Fruit fly (Drosophila melanogaster) whole organism, prepupa: ENCODE results near the gene Prps.

Experiments used
- CG10631 ChIP-seq: fragments of 200-800 bp; sonication (Bioruptor generic); optimal IDR thresholded peaks from 2 replicates; lab custom pipeline; 2016; ENCODE audit warnings: missing biosample characterization, missing genetic modification characterization
- CG10669 ChIP-seq: fragments of 200-800 bp; sonication (Bioruptor generic); optimal IDR thresholded peaks from 3 replicates; lab custom pipeline; 2018; ENCODE audit warnings: missing biosample characterization, mild to moderate bottlenecking, missing genetic modification characterization, moderate library complexity
- CG11762 ChIP-seq: fragments of 200-800 bp; sonication (Bioruptor generic); optimal IDR thresholded peaks from 3 replicates; lab custom pipeline; 2016; ENCODE audit warnings: missing biosample characterization, missing genetic modification characterization; ENCODE audit not compliant: insufficient read depth
- CG11902 ChIP-seq: fragments of 200-800 bp; sonication (Bioruptor generic); optimal IDR thresholded peaks from 3 replicates; lab custom pipeline; 2016; ENCODE audit warnings: missing biosample characterization, missing genetic modification characterization
- CG15336 ChIP-seq: fragments of 200-800 bp; sonication (Bioruptor generic); IDR thresholded peaks from 2 replicates; pipeline ENCODE4 v1.3.6; 2022; ENCODE audit warnings: missing biosample characterization, missing genetic modification characterization
- CG1621 ChIP-seq: fragments of 200-800 bp; sonication (Bioruptor generic); optimal IDR thresholded peaks from 3 replicates; lab custom pipeline; 2018; ENCODE audit warnings: missing biosample characterization, mild to moderate bottlenecking, missing genetic modification characterization
- CG16779 ChIP-seq: fragments of 200-800 bp; sonication (Bioruptor generic); optimal IDR thresholded peaks from 3 replicates; lab custom pipeline; 2017; ENCODE audit warnings: missing biosample characterization, mild to moderate bottlenecking, missing genetic modification characterization
- CG3032 ChIP-seq: fragments of 200-800 bp; optimal IDR thresholded peaks from 2 replicates; lab custom pipeline; 2019; ENCODE audit warnings: missing biosample characterization, mild to moderate bottlenecking, missing genetic modification characterization, moderate library complexity
- CG32006 ChIP-seq: fragments of 200-800 bp; sonication (Bioruptor generic); optimal IDR thresholded peaks from 3 replicates; lab custom pipeline; 2017; ENCODE audit warnings: missing biosample characterization, mild to moderate bottlenecking, missing genetic modification characterization
- CG3919 ChIP-seq: fragments of 200-800 bp; sonication (Bioruptor generic); optimal IDR thresholded peaks from 3 replicates; lab custom pipeline; 2016; ENCODE audit warnings: missing biosample characterization, missing genetic modification characterization
- CG4318 ChIP-seq: fragments of 200-800 bp; sonication (Bioruptor generic); optimal IDR thresholded peaks from 3 replicates; lab custom pipeline; 2017; ENCODE audit warnings: missing biosample characterization, mild to moderate bottlenecking, missing genetic modification characterization
- CG6163 ChIP-seq: fragments of 200-800 bp; sonication (Bioruptor generic); IDR thresholded peaks from 3 replicates; pipeline ENCODE4 v1.3.6; 2022; ENCODE audit warnings: missing biosample characterization, missing genetic modification characterization
- CG6792 ChIP-seq: fragments of 200-800 bp; sonication (Bioruptor generic); optimal IDR thresholded peaks from 3 replicates; lab custom pipeline; 2016; ENCODE audit warnings: missing biosample characterization, missing genetic modification characterization
- CG6808 ChIP-seq: fragments of 200-800 bp; sonication (Bioruptor generic); optimal IDR thresholded peaks from 3 replicates; lab custom pipeline; 2017; ENCODE audit warnings: missing biosample characterization, missing genetic modification characterization, mild to moderate bottlenecking, moderate library complexity, missing genetic modification reagents
- CG7368 ChIP-seq: fragments of 200-800 bp; sonication (Bioruptor generic); optimal IDR thresholded peaks from 3 replicates; lab custom pipeline; 2016; ENCODE audit warnings: missing biosample characterization, missing genetic modification characterization
- CG8119 ChIP-seq: fragments of 200-800 bp; sonication (Bioruptor generic); IDR thresholded peaks from 3 replicates; pipeline ENCODE4 v1.3.6; 2022; ENCODE audit warnings: missing biosample characterization, missing genetic modification characterization
- CG8319 ChIP-seq: fragments of 200-800 bp; sonication (Bioruptor generic); optimal IDR thresholded peaks from 3 replicates; lab custom pipeline; 2016; ENCODE audit warnings: missing biosample characterization, missing genetic modification characterization
- CG8632 ChIP-seq: fragments of 200-800 bp; sonication (Bioruptor generic); optimal IDR thresholded peaks from 3 replicates; lab custom pipeline; 2016; ENCODE audit warnings: missing biosample characterization, missing genetic modification characterization
- CG9139 ChIP-seq: fragments of 200-800 bp; sonication (Bioruptor generic); optimal IDR thresholded peaks from 3 replicates; lab custom pipeline; 2017; ENCODE audit warnings: missing biosample characterization, mild to moderate bottlenecking, missing genetic modification characterization
- Eip75B ChIP-seq: fragments of 200-800 bp; sonication (Bioruptor generic); optimal IDR thresholded peaks from 3 replicates; lab custom pipeline; 2016; ENCODE audit warnings: missing biosample characterization, missing genetic modification characterization
- Eip78C ChIP-seq: fragments of 200-800 bp; sonication (Bioruptor generic); peaks from one replicate; lab custom pipeline; 2016; ENCODE audit warnings: missing biosample characterization, missing genetic modification characterization
- Eip93F ChIP-seq: fragments of 200-800 bp; sonication (Bioruptor generic); optimal IDR thresholded peaks from 2 replicates; lab custom pipeline; 2016; ENCODE audit warnings: missing biosample characterization, mild to moderate bottlenecking, missing genetic modification characterization
- Ets21C ChIP-seq: fragments of 200-800 bp; sonication (Bioruptor generic); optimal IDR thresholded peaks from 3 replicates; lab custom pipeline; 2016; ENCODE audit warnings: missing biosample characterization, missing genetic modification characterization
- Ets96B ChIP-seq: fragments of 200-800 bp; optimal IDR thresholded peaks from 2 replicates; lab custom pipeline; 2019; ENCODE audit warnings: missing biosample characterization, mild to moderate bottlenecking, missing genetic modification characterization, moderate library complexity
- Hr38 ChIP-seq: sonication (Bioruptor generic); optimal IDR thresholded peaks from 2 replicates; lab custom pipeline; 2016; ENCODE audit warnings: missing biosample characterization, missing genetic modification characterization
- Hr39 ChIP-seq: fragments of 200-800 bp; sonication (Bioruptor generic); optimal IDR thresholded peaks from 2 replicates; lab custom pipeline; 2016; ENCODE audit warnings: missing biosample characterization, missing genetic modification characterization
- Hr4 ChIP-seq: fragments of 200-800 bp; sonication (Bioruptor generic); optimal IDR thresholded peaks from 3 replicates; lab custom pipeline; 2016; ENCODE audit warnings: missing biosample characterization, missing genetic modification characterization
- Met ChIP-seq: fragments of 200-800 bp; sonication (Bioruptor generic); optimal IDR thresholded peaks from 3 replicates; lab custom pipeline; 2016; ENCODE audit warnings: missing biosample characterization, missing genetic modification characterization
- OdsH ChIP-seq: fragments of 200-800 bp; sonication (Bioruptor generic); optimal IDR thresholded peaks from 3 replicates; lab custom pipeline; 2016; ENCODE audit warnings: missing biosample characterization, missing genetic modification characterization
- Smox ChIP-seq: fragments of 200-800 bp; sonication (Bioruptor generic); optimal IDR thresholded peaks from 3 replicates; lab custom pipeline; 2016; ENCODE audit warnings: missing biosample characterization, missing genetic modification characterization
- Sox102F ChIP-seq: fragments of 200-800 bp; sonication (Bioruptor generic); optimal IDR thresholded peaks from 2 replicates; lab custom pipeline; 2016; ENCODE audit warnings: missing biosample characterization, mild to moderate bottlenecking, missing genetic modification characterization
- Sox14 ChIP-seq: fragments of 200-800 bp; sonication (Bioruptor generic); optimal IDR thresholded peaks from 3 replicates; lab custom pipeline; 2016; ENCODE audit warnings: missing biosample characterization, missing genetic modification characterization
- Sox15 ChIP-seq: fragments of 200-800 bp; sonication (Bioruptor generic); optimal IDR thresholded peaks from 3 replicates; lab custom pipeline; 2016; ENCODE audit warnings: missing biosample characterization, missing genetic modification characterization
- achi ChIP-seq: fragments of 200-800 bp; sonication (Bioruptor generic); optimal IDR thresholded peaks from 3 replicates; lab custom pipeline; 2016; ENCODE audit warnings: missing biosample characterization, missing genetic modification characterization
- acj6 ChIP-seq: fragments of 200-800 bp; sonication (Bioruptor generic); optimal IDR thresholded peaks from 3 replicates; lab custom pipeline; 2016; ENCODE audit warnings: missing biosample characterization, missing genetic modification characterization
- cyc ChIP-seq: fragments of 200-800 bp; sonication (Bioruptor generic); optimal IDR thresholded peaks from 3 replicates; lab custom pipeline; 2016; ENCODE audit warnings: missing biosample characterization, missing genetic modification characterization
- dac ChIP-seq: fragments of 200-800 bp; sonication (Bioruptor generic); optimal IDR thresholded peaks from 2 replicates; lab custom pipeline; 2017; ENCODE audit warnings: missing biosample characterization, mild to moderate bottlenecking, missing genetic modification characterization
- dsx ChIP-seq: fragments of 200-800 bp; optimal IDR thresholded peaks from 3 replicates; lab custom pipeline; 2019; ENCODE audit warnings: missing biosample characterization, mild to moderate bottlenecking, missing genetic modification characterization, moderate library complexity; ENCODE audit not compliant: poor library complexity, severe bottlenecking
- eg ChIP-seq: fragments of 200-800 bp; sonication (Bioruptor generic); IDR thresholded peaks from 3 replicates; pipeline ENCODE4 v1.3.6; 2022; ENCODE audit warnings: missing biosample characterization, missing genetic modification characterization
- esn ChIP-seq: fragments of 200-800 bp; sonication (Bioruptor generic); optimal IDR thresholded peaks from 2 replicates; lab custom pipeline; 2016; ENCODE audit warnings: missing biosample characterization, mild to moderate bottlenecking, missing genetic modification characterization, moderate library complexity
- fd59A ChIP-seq: fragments of 200-800 bp; sonication (Bioruptor generic); optimal IDR thresholded peaks from 2 replicates; lab custom pipeline; 2017; ENCODE audit warnings: missing biosample characterization, mild to moderate bottlenecking, missing genetic modification characterization, missing genetic modification reagents
- fkh ChIP-seq: fragments of 200-800 bp; sonication (Bioruptor generic); optimal IDR thresholded peaks from 3 replicates; lab custom pipeline; 2017; ENCODE audit warnings: missing biosample characterization, mild to moderate bottlenecking, missing genetic modification characterization, moderate library complexity
- pdm3 ChIP-seq: fragments of 200-800 bp; sonication (Bioruptor generic); optimal IDR thresholded peaks from 3 replicates; lab custom pipeline; 2016; ENCODE audit warnings: missing biosample characterization, missing genetic modification characterization
- salr ChIP-seq, 2 experiments: fragments of 200-800 bp; sonication (Bioruptor generic); optimal IDR thresholded peaks; 3 replicates each; lab custom pipeline; 2016 to 2018; ENCODE audit warnings: missing biosample characterization in 2 of 2, missing genetic modification characterization in 2 of 2, mild to moderate bottlenecking in 1 of 2
- spab ChIP-seq: fragments of 200-800 bp; sonication (Bioruptor generic); optimal IDR thresholded peaks from 2 replicates; lab custom pipeline; 2017; ENCODE audit warnings: missing biosample characterization, mild to moderate bottlenecking, missing genetic modification characterization, missing genetic modification reagents
- ss ChIP-seq, 2 experiments: fragments of 200-800 bp; sonication (Bioruptor generic); optimal IDR thresholded peaks; 2 replicates in 1 of 2; 3 replicates in 1 of 2; lab custom pipeline; 2017 to 2018; ENCODE audit warnings: mild to moderate bottlenecking in 2 of 2, missing biosample characterization in 2 of 2, missing genetic modification characterization in 2 of 2, moderate library complexity in 1 of 2
- topi ChIP-seq: fragments of 200-800 bp; sonication (Bioruptor generic); optimal IDR thresholded peaks from 3 replicates; lab custom pipeline; 2016; ENCODE audit warnings: missing biosample characterization, missing genetic modification characterization

Prps gene

dm6 chr3L:9745393-9745792 is 48.9 kb upstream of the Prps start (continued):
- TF ChIP-seq salr (GFP tag; optimal IDR thresholded peaks at IDR 0.05; lab: Kevin White, UChicago) (peak in 1 of 2 experiments; percentile 70), Sox102F (GFP tag; lab: Kevin White, UChicago) (no peak), Hr4 (GFP tag; lab: Kevin White, UChicago) (peak; percentile 63), dsx (peak; percentile 20), ss (GFP tag; optimal IDR thresholded peaks at IDR 0.05; lab: Kevin White, UChicago) (no peak), CG8319 (GFP tag; lab: Kevin White, UChicago) (no peak), CG1621 (tag; lab: Kevin White, UChicago) (no peak), CG7368 (GFP tag; lab: Kevin White, UChicago) (no peak), Hr38 (GFP tag; lab: Kevin White, UChicago) (no peak), topi (no peak), CG3032 (tag; lab: Kevin White, UChicago) (peak; percentile 33), Eip93F (no peak), eg (GFP tag; lab: Robert Waterston, UW) (peak; percentile 86), CG6163 (GFP tag; lab: Robert Waterston, UW) (peak; percentile 77), CG6808 (GFP tag; lab: Kevin White, UChicago) (no peak)

dm6 chr3L:9744060-9744549 is 47.6 kb upstream of the Prps start:
- TF ChIP-seq fd59A (GFP tag; lab: Kevin White, UChicago) (peak; percentile 87), Eip78C (GFP tag; lab: Kevin White, UChicago) (peak; percentile 97), OdsH (peak; percentile 89), CG8632 (GFP tag; lab: Kevin White, UChicago) (peak; percentile 84), CG8319 (GFP tag; lab: Kevin White, UChicago) (peak; percentile 70), CG6792 (GFP tag; lab: Kevin White, UChicago) (peak; percentile 91), CG11762 (peak; percentile 96), Eip75B (GFP tag; lab: Kevin White, UChicago) (peak; percentile 93), Smox (GFP tag; lab: Kevin White, UChicago) (peak; percentile 88), CG15336 (GFP tag; lab: Robert Waterston, UW) (peak; percentile 94), CG10669 (GFP tag; lab: Kevin White, UChicago) (peak; percentile 98), acj6 (peak; percentile 89), CG6808 (GFP tag; lab: Kevin White, UChicago) (peak; percentile 98), spab (peak; percentile 92), Sox14 (GFP tag; lab: Kevin White, UChicago) (peak; percentile 88), CG3919 (GFP tag; lab: Kevin White, UChicago) (peak; percentile 98), achi (GFP tag; lab: Kevin White, UChicago) (peak; percentile 88), CG10631 (GFP tag; lab: Kevin White, UChicago) (peak; percentile 93), Hr39 (GFP tag; lab: Kevin White, UChicago) (peak; percentile 79), dac (GFP tag; lab: Kevin White, UChicago) (peak; percentile 96), salr (GFP tag; optimal IDR thresholded peaks at IDR 0.05; lab: Kevin White, UChicago) (peak; percentile 58 to 90), esn (GFP tag; lab: Kevin White, UChicago) (peak; percentile 94), CG11902 (GFP tag; lab: Kevin White, UChicago) (peak; percentile 90), topi (peak; percentile 94), CG7368 (GFP tag; lab: Kevin White, UChicago) (peak; percentile 95), CG32006 (peak; percentile 96), CG3032 (tag; lab: Kevin White, UChicago) (peak; percentile 98), cyc (GFP tag; lab: Kevin White, UChicago) (peak; percentile 95), Sox102F (GFP tag; lab: Kevin White, UChicago) (peak; percentile 88), CG8119 (GFP tag; lab: Robert Waterston, UW) (peak; percentile 98), CG6163 (GFP tag; lab: Robert Waterston, UW) (peak; percentile 94), CG4318 (peak; percentile 95), Ets21C (GFP tag; lab: Kevin White, UChicago) (peak; percentile 85), pdm3 (GFP tag; lab: Kevin White, UChicago) (peak; percentile 89), CG1621 (tag; lab: Kevin White, UChicago) (peak; percentile 84), CG16779 (peak; percentile 89), fkh (GFP tag; lab: Kevin White, UChicago) (no peak), Sox15 (GFP tag; lab: Kevin White, UChicago) (peak; percentile 66), CG9139 (GFP tag; lab: Kevin White, UChicago) (peak; percentile 86), Ets96B (tag; lab: Kevin White, UChicago) (peak; percentile 97), Met (peak; percentile 89), dsx (peak; percentile 78), Eip93F (peak; percentile 64), eg (GFP tag; lab: Robert Waterston, UW) (peak; percentile 95)
